Worm (Caenorhabditis elegans) whole organism, midembryonic: ENCODE measurements around the gene sdz-7.

Experiments used
- T22C8.4 ChIP-seq: fragments of 200-800 bp; sonication (Bioruptor generic); IDR thresholded peaks from 2 replicates; pipeline ENCODE4 v1.3.6; 2022; ENCODE audit warnings: missing genetic modification characterization, missing compliant biosample characterization
- cog-1 ChIP-seq: sonication (generic microtip); optimal IDR thresholded peaks from 2 replicates; lab custom pipeline; 2016; ENCODE audit warnings: missing genetic modification characterization, missing compliant biosample characterization
- flt-1 ChIP-seq: fragments of 200-800 bp; sonication (Bioruptor generic); IDR thresholded peaks from 2 replicates; pipeline ENCODE4 v1.3.6; 2022; ENCODE audit warnings: missing genetic modification characterization, missing compliant biosample characterization
- klf-2 ChIP-seq: fragments of 200-800 bp; sonication (Bioruptor generic); conservative IDR thresholded peaks from 2 replicates; pipeline ENCODE4 v1.3.6; 2022; ENCODE audit warnings: missing genetic modification reagents, missing genetic modification characterization, missing compliant biosample characterization
- med-1 ChIP-seq: sonication (generic microtip); optimal IDR thresholded peaks from 2 replicates; lab custom pipeline; 2017; ENCODE audit warnings: missing genetic modification characterization, mild to moderate bottlenecking, missing compliant biosample characterization, antibody characterized with exemption, missing genetic modification reagents; ENCODE audit not compliant: insufficient read depth
- ref-1 ChIP-seq: fragments of 200-800 bp; sonication (Bioruptor generic); conservative IDR thresholded peaks from 2 replicates; pipeline ENCODE4 v1.3.6; 2022; ENCODE audit warnings: missing genetic modification reagents, missing genetic modification characterization, missing compliant biosample characterization
- tab-1 ChIP-seq: fragments of 200-800 bp; sonication (Bioruptor generic); IDR thresholded peaks from 2 replicates; pipeline ENCODE4 v1.3.6; 2022; ENCODE audit warnings: missing genetic modification characterization, missing compliant biosample characterization
- ztf-23 ChIP-seq: fragments of 200-800 bp; sonication (Bioruptor generic); IDR thresholded peaks from 2 replicates; pipeline ENCODE4 v1.3.6; 2022; ENCODE audit warnings: missing genetic modification reagents, missing genetic modification characterization, missing compliant biosample characterization
- ztf-29 ChIP-seq: fragments of 200-800 bp; sonication (Bioruptor generic); IDR thresholded peaks from 2 replicates; pipeline ENCODE4 v1.3.6; 2022; ENCODE audit warnings: missing genetic modification reagents, missing genetic modification characterization, missing compliant biosample characterization

sdz-7 gene

DNA sequence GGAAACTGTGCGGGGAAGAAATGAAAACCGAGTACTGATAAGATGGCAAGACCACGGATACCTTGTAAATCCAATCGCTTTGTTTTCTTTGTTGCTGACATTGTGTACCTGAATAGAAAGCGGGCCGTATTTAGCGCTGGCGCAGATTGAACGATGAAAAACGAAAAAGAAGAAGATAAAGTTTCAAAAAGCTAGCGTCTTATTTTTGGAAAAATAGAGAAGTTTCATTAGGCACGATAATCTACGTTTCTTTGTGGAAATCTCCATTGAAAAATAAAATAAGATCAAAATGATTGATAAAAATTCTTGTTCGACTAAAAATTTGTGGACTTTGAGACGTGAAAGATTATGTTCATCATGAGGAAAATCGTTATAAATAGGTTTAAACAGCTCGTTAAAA, 41.9 kb downstream of the sdz-7 start, which contains the start of gene oac-4:
Gene oac-4, minus strand, starts transcription at position 101 of the 400 bp plus-strand sequence.
- TF ChIP-seq T22C8.4 (no peak), ztf-29 (no peak), tab-1 (GFP tag; lab: Robert Waterston, UW) (no peak)

DNA sequence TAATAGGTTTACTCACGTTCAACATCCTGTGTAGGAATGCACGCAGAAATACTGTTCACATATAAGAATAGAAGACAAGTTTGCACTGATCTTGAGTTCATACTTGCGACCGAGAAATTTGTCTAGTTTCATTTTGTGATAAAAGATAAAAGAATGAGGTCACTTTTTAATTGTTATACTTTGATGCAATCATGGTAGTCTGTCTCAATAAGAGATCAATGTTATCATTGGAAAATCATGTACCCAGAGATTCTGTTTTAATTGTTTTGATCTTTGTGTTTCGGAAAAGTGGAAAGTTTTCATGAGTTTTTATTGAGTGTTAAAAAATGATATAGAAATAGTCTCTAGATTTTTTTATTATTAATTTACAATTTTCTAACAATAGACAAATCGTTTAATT, 45.4 kb downstream of the sdz-7 start, which contains the start of gene F54D10.9:
Gene F54D10.9, minus strand, starts transcription at position 101 of the 400 bp plus-strand sequence.
- TF ChIP-seq tab-1 (GFP tag; lab: Robert Waterston, UW) (no peak), klf-2 (GFP tag; lab: Robert Waterston, UW) (no peak), T22C8.4 (no peak), med-1 (GFP tag; lab: Kevin White, UChicago) (no peak), ref-1 (GFP tag; lab: Robert Waterston, UW) (no peak), ztf-23 (GFP tag; lab: Robert Waterston, UW) (no peak), cog-1 (tag; lab: Kevin White, UChicago) (no peak), flt-1 (no peak), ztf-29 (no peak)

DNA sequence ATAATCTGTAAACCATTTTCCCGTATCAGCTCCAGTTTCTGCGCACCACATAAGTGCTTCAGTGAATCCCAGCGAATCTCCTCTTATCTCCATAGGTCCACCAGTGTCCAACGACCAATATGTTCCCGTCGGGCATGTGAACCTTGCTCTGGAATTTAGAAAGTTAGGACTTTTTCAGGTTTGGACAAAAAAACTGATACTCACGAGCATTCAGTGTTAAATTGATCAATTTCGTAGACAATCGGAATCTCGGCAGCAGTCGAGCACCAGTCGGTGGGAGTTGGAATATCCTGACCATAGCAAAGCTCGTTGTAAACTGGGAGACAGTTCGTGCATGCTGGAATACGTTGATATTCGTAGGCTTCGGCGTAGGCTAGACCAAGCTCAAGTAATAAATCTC, 48.2 kb downstream of the sdz-7 start:
- no peak for TF ChIP-seq ztf-29
- TF ChIP-seq ztf-23 (GFP tag; lab: Robert Waterston, UW): no peak
- no peak for TF ChIP-seq tab-1 (GFP tag; lab: Robert Waterston, UW)
- TF ChIP-seq T22C8.4: no peak

DNA sequence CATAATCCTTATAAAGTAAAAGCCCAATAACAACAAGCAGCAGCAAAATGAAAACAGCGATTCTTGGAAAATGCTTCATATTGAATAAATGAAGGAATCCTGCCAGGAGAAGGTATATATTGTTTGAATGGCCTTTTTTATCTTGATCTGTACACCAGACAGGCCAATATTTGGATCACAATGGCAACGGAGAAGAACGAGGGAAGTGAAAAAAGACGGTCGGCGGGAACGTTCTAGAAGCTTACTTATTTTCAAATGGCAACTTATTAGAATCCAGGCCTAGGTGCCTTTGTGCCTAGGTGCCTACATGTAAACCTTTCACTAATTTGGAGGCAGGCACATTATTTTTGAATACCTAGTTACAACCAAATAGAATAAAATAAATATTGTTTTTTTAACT, 50.0 kb downstream of the sdz-7 start, which contains the start of gene F54D10.8:
Gene F54D10.8, minus strand, starts transcription at position 101 of the 400 bp plus-strand sequence.
- no peak for TF ChIP-seq cog-1 (tag; lab: Kevin White, UChicago)
- TF ChIP-seq ref-1 (GFP tag; lab: Robert Waterston, UW): no peak
- TF ChIP-seq tab-1 (GFP tag; lab: Robert Waterston, UW): no peak
- TF ChIP-seq ztf-23 (GFP tag; lab: Robert Waterston, UW): no peak
- no peak for TF ChIP-seq T22C8.4
- TF ChIP-seq flt-1: no peak
- no peak for TF ChIP-seq med-1 (GFP tag; lab: Kevin White, UChicago)
- TF ChIP-seq klf-2 (GFP tag; lab: Robert Waterston, UW): no peak
